Worm (Caenorhabditis elegans): Measurements from ENCODE around the gene F42E11.3.

F42E11.3 gene

ce11 chrX:11400467-11401184, 25.2 kb upstream of the F42E11.3 start:
- TF ChIP-seq dmd-9 (GFP tag; IDR thresholded peaks at IDR 0.05) (no peak), aha-1 (tag) (peak; percentile 91), mxl-3 (GFP tag; optimal IDR thresholded peaks at IDR 0.05) (no peak), nhr-28 (tag; optimal IDR thresholded peaks at IDR 0.05) (peak; percentile 73), ama-1 (optimal IDR thresholded peaks at IDR 0.05) (no peak), pqm-1 (tag; optimal IDR thresholded peaks at IDR 0.05) (peak; percentile 39), daf-16 (GFP tag; optimal IDR thresholded peaks at IDR 0.05) (no peak), daf-16 (tag; optimal IDR thresholded peaks at IDR 0.05) (peak; percentile 79), dmd-6 (GFP tag; IDR thresholded peaks at IDR 0.05) (peak; percentile 17; the same call in 1 of the 2 replicates), hlh-11 (tag; optimal IDR thresholded peaks at IDR 0.05) (peak; percentile 39), dve-1 (tag; optimal IDR thresholded peaks at IDR 0.05; ENCODE audit: insufficient read depth) (peak; percentile 49), Y5F2A.4 (GFP tag; optimal IDR thresholded peaks at IDR 0.05) (no peak)

- no peak for TF ChIP-seq F26F4.8 (GFP tag; conservative IDR thresholded peaks at IDR 0.05)
- TF ChIP-seq dve-1 (tag; optimal IDR thresholded peaks at IDR 0.05; ENCODE audit: insufficient read depth), result peak; percentile 4
- TF ChIP-seq pha-4 (GFP tag; IDR thresholded peaks at IDR 0.05), result no peak
- TF ChIP-seq pha-4 (tag; optimal IDR thresholded peaks at IDR 0.05), result no peak
- no peak for TF ChIP-seq ceh-82 (tag; optimal IDR thresholded peaks at IDR 0.05)
- no peak for TF ChIP-seq madf-9 (GFP tag; conservative IDR thresholded peaks at IDR 0.05)
- no peak for TF ChIP-seq snpc-1.2 (GFP tag; IDR thresholded peaks at IDR 0.05)
- no peak for TF ChIP-seq nhr-237 (tag; optimal IDR thresholded peaks at IDR 0.05)
- no peak for TF ChIP-seq duxl-1 (tag; optimal IDR thresholded peaks at IDR 0.05; ENCODE audit: poor library complexity)
- TF ChIP-seq tag-97 (GFP tag; IDR thresholded peaks at IDR 0.05), result no peak
- no peak for TF ChIP-seq ztf-7 (tag; optimal IDR thresholded peaks at IDR 0.05)
- no peak for TF ChIP-seq daf-16 (GFP tag; optimal IDR thresholded peaks at IDR 0.05)
- TF ChIP-seq daf-16 (tag; optimal IDR thresholded peaks at IDR 0.05), result peak; percentile 49
- TF ChIP-seq cey-2 (tag; optimal IDR thresholded peaks at IDR 0.05; ENCODE audit: borderline replicate concordance, insufficient read depth), result peak; percentile 15
- no peak for TF ChIP-seq dpl-1 (GFP tag; optimal IDR thresholded peaks at IDR 0.05)
- TF ChIP-seq spr-1 (tag; optimal IDR thresholded peaks at IDR 0.05), result no peak
- TF ChIP-seq attf-4 (tag; optimal IDR thresholded peaks at IDR 0.05), result no peak
- TF ChIP-seq lin-1 (GFP tag; IDR thresholded peaks at IDR 0.05), result no peak
- no peak for TF ChIP-seq dmd-8 (GFP tag; IDR thresholded peaks at IDR 0.05)
- no peak for TF ChIP-seq T20F7.1 (GFP tag; optimal IDR thresholded peaks at IDR 0.05)
- TF ChIP-seq nhr-28 (tag; optimal IDR thresholded peaks at IDR 0.05), result peak; percentile 76
- TF ChIP-seq F44E2.7 (GFP tag; IDR thresholded peaks at IDR 0.05), result no peak
- TF ChIP-seq fos-1 (tag; optimal IDR thresholded peaks at IDR 0.05), result no peak
- TF ChIP-seq hmg-1.1 (GFP tag; IDR thresholded peaks at IDR 0.05), result 0 out of 2 replicates have a peak, but pooled peaks have one; percentile 20
- peak in 1 of 2 experiments; percentile 41 for TF ChIP-seq unc-62 (GFP tag; optimal IDR thresholded peaks at IDR 0.05 in 1 of 2)
- TF ChIP-seq unc-62 (tag; optimal IDR thresholded peaks at IDR 0.05), result no peak
- no peak for TF ChIP-seq lin-13 (GFP tag; optimal IDR thresholded peaks at IDR 0.05)
- TF ChIP-seq hlh-11 (tag; optimal IDR thresholded peaks at IDR 0.05), result peak; percentile 25
- TF ChIP-seq nhr-77 (tag; optimal IDR thresholded peaks at IDR 0.05), result peak; percentile 35
- no peak for TF ChIP-seq ama-1 (optimal IDR thresholded peaks at IDR 0.05)
- TF ChIP-seq zip-11 (GFP tag; IDR thresholded peaks at IDR 0.05), result no peak
- TF ChIP-seq nhr-42 (GFP tag; IDR thresholded peaks at IDR 0.05), result no peak
- TF ChIP-seq lin-38 (GFP tag; IDR thresholded peaks at IDR 0.05), result no peak
- TF ChIP-seq unc-130 (GFP tag; optimal IDR thresholded peaks at IDR 0.05), result no peak
- TF ChIP-seq mxl-3 (GFP tag; optimal IDR thresholded peaks at IDR 0.05), result no peak
- no peak for TF ChIP-seq nhr-6 (tag; optimal IDR thresholded peaks at IDR 0.05)
- no peak for TF ChIP-seq zfp-2 (tag; optimal IDR thresholded peaks at IDR 0.05)
- TF ChIP-seq daf-12 (tag; optimal IDR thresholded peaks at IDR 0.05), result no peak
- TF ChIP-seq lin-39 (tag; optimal IDR thresholded peaks at IDR 0.05), result no peak
- TF ChIP-seq mes-2 (tag; optimal IDR thresholded peaks at IDR 0.05; ENCODE audit: poor library complexity, severe bottlenecking), result no peak
- no peak for TF ChIP-seq daf-8 (GFP tag; IDR thresholded peaks at IDR 0.05)
- no peak for TF ChIP-seq F49E8.2 (tag; optimal IDR thresholded peaks at IDR 0.05; ENCODE audit: borderline replicate concordance)
- peak; percentile 54 for TF ChIP-seq mep-1 (tag; optimal IDR thresholded peaks at IDR 0.05)
- no peak for TF ChIP-seq lim-7 (GFP tag; IDR thresholded peaks at IDR 0.05)
- TF ChIP-seq pqm-1 (tag; optimal IDR thresholded peaks at IDR 0.05), result peak; percentile 72
Measured at ce11 chrX:11392924-11393323, 17.5 kb upstream of the F42E11.3 start, which contains the start of gene prx-12. Gene prx-12 (plus strand): TSS chrX:11393294.
